Fruit fly (Drosophila melanogaster) whole organism, embryonic: Measurements from ENCODE around the gene Paics.

Source experiments
- Awh ChIP-seq: fragments of 200-800 bp; sonication (Bioruptor generic); IDR thresholded peaks from 2 replicates; pipeline ENCODE4, ENCODE4 v1.3.6; 2022; ENCODE audit warnings: missing biosample characterization, missing genetic modification characterization
- CG10147 ChIP-seq: fragments of 200-800 bp; sonication (Bioruptor generic); optimal IDR thresholded peaks from 2 replicates; lab custom pipeline; 2019; ENCODE audit warnings: missing biosample characterization, mild to moderate bottlenecking, missing genetic modification characterization, moderate library complexity
- CG10209 ChIP-seq: fragments of 200-800 bp; sonication (Bioruptor generic); optimal IDR thresholded peaks from 3 replicates; lab custom pipeline; 2017; ENCODE audit warnings: missing biosample characterization, mild to moderate bottlenecking, missing genetic modification characterization, missing genetic modification reagents
- CG10267 ChIP-seq: fragments of 200-800 bp; sonication (Bioruptor generic); optimal IDR thresholded peaks from 2 replicates; lab custom pipeline; 2018; ENCODE audit warnings: missing biosample characterization, mild to moderate bottlenecking, missing genetic modification characterization, moderate library complexity
- CG10979 ChIP-seq: fragments of 200-800 bp; sonication (Bioruptor generic); optimal IDR thresholded peaks from 2 replicates; lab custom pipeline; 2018; ENCODE audit warnings: missing biosample characterization, mild to moderate bottlenecking, missing genetic modification characterization, moderate library complexity
- CG11093 ChIP-seq: fragments of 200-800 bp; sonication (Bioruptor generic); IDR thresholded peaks from 3 replicates; pipeline ENCODE4 v1.3.6; 2022; ENCODE audit warnings: missing biosample characterization, missing genetic modification characterization
- CG11247 ChIP-seq: fragments of 200-800 bp; sonication (Bioruptor generic); IDR thresholded peaks from 2 replicates; pipeline ENCODE4 v1.3.6; 2022; ENCODE audit warnings: missing biosample characterization, missing genetic modification characterization
- CG11695 ChIP-seq: fragments of 200-800 bp; sonication (Bioruptor generic); IDR thresholded peaks from 3 replicates; pipeline ENCODE4 v1.3.6; 2022; ENCODE audit warnings: missing biosample characterization, missing genetic modification characterization
- CG12219 ChIP-seq: fragments of 200-800 bp; sonication (Bioruptor generic); optimal IDR thresholded peaks from 3 replicates; lab custom pipeline; 2018; ENCODE audit warnings: missing biosample characterization, mild to moderate bottlenecking, missing genetic modification characterization
- CG12659 ChIP-seq: fragments of 200-800 bp; sonication (Bioruptor generic); optimal IDR thresholded peaks from 3 replicates; lab custom pipeline; 2017; ENCODE audit warnings: mild to moderate bottlenecking, missing biosample characterization, missing genetic modification reagents, missing genetic modification characterization
- CG12769 ChIP-seq: fragments of 200-800 bp; sonication (Bioruptor generic); optimal IDR thresholded peaks from 2 replicates; lab custom pipeline; 2019; ENCODE audit warnings: missing biosample characterization, mild to moderate bottlenecking, missing genetic modification characterization, moderate library complexity
- CG13424 ChIP-seq: fragments of 200-800 bp; sonication (Bioruptor generic); optimal IDR thresholded peaks from 2 replicates; lab custom pipeline; 2019; ENCODE audit warnings: missing biosample characterization, mild to moderate bottlenecking, missing genetic modification characterization, moderate library complexity
- CG13624 ChIP-seq: fragments of 200-800 bp; sonication (Bioruptor generic); optimal IDR thresholded peaks from 2 replicates; lab custom pipeline; 2016; ENCODE audit warnings: missing biosample characterization, missing genetic modification characterization
- CG1602 ChIP-seq: fragments of 200-800 bp; sonication (Bioruptor generic); optimal IDR thresholded peaks from 3 replicates; lab custom pipeline; 2016; ENCODE audit warnings: missing biosample characterization, missing genetic modification characterization
- CG16863 ChIP-seq: fragments of 200-800 bp; sonication (Bioruptor generic); optimal IDR thresholded peaks from 3 replicates; lab custom pipeline; 2016; ENCODE audit warnings: missing biosample characterization, missing genetic modification characterization
- CG17361 ChIP-seq: fragments of 200-800 bp; sonication (Bioruptor generic); IDR thresholded peaks from 3 replicates; pipeline ENCODE4 v1.3.6; 2022; ENCODE audit warnings: missing biosample characterization, missing genetic modification characterization
- CG18599 ChIP-seq: fragments of 200-800 bp; sonication (Bioruptor generic); optimal IDR thresholded peaks from 3 replicates; lab custom pipeline; 2017; ENCODE audit warnings: missing biosample characterization, missing genetic modification characterization, mild to moderate bottlenecking, moderate library complexity, missing genetic modification reagents
- CG30431 ChIP-seq: fragments of 200-800 bp; sonication (Bioruptor generic); optimal IDR thresholded peaks from 2 replicates; lab custom pipeline; 2017; ENCODE audit warnings: missing biosample characterization, missing genetic modification characterization
- CG3281 ChIP-seq: fragments of 200-800 bp; sonication (Bioruptor generic); optimal IDR thresholded peaks from 3 replicates; lab custom pipeline; 2017; ENCODE audit warnings: missing biosample characterization, mild to moderate bottlenecking, missing genetic modification characterization
- CG4424 ChIP-seq: fragments of 200-800 bp; sonication (Bioruptor generic); optimal IDR thresholded peaks from 3 replicates; lab custom pipeline; 2016; ENCODE audit warnings: missing biosample characterization, missing genetic modification characterization
- CG6689 ChIP-seq: fragments of 200-800 bp; sonication (Bioruptor generic); IDR thresholded peaks from 2 replicates; pipeline ENCODE4 v1.3.6; 2022; ENCODE audit warnings: missing biosample characterization, missing genetic modification characterization
- CG7963 ChIP-seq: fragments of 200-800 bp; sonication (Bioruptor generic); IDR thresholded peaks from 3 replicates; pipeline ENCODE4 v1.3.6; 2022; ENCODE audit warnings: missing biosample characterization, missing genetic modification characterization; ENCODE audit not compliant: partially characterized antibody
- CG8290 ChIP-seq, 3 experiments: fragments of 200-800 bp; sonication (Bioruptor generic); optimal IDR thresholded peaks; 2 replicates each; lab custom pipeline; 2016 to 2019; ENCODE audit warnings: missing biosample characterization in 3 of 3, missing genetic modification characterization in 3 of 3, mild to moderate bottlenecking in 2 of 3, moderate library complexity in 1 of 3
- CG8924 ChIP-seq: fragments of 200-800 bp; optimal IDR thresholded peaks from 3 replicates; lab custom pipeline; 2019; ENCODE audit warnings: missing biosample characterization, mild to moderate bottlenecking, missing genetic modification characterization, moderate library complexity
- CG9727 ChIP-seq: fragments of 200-800 bp; sonication (Bioruptor generic); optimal IDR thresholded peaks from 3 replicates; lab custom pipeline; 2017; ENCODE audit warnings: missing biosample characterization, mild to moderate bottlenecking, missing genetic modification characterization
- Dbx ChIP-seq: fragments of 200-800 bp; sonication (Bioruptor generic); IDR thresholded peaks from 3 replicates; pipeline ENCODE4 v1.3.6; 2022; ENCODE audit warnings: missing biosample characterization, missing genetic modification characterization
- H15 ChIP-seq: fragments of 200-800 bp; sonication (Bioruptor generic); IDR thresholded peaks from 3 replicates; pipeline ENCODE4 v1.3.6; 2022; ENCODE audit warnings: missing biosample characterization, missing genetic modification characterization
- HLH3B ChIP-seq: fragments of 200-800 bp; sonication (Bioruptor generic); IDR thresholded peaks from 2 replicates; pipeline ENCODE4 v1.3.6; 2022; ENCODE audit warnings: missing biosample characterization, missing genetic modification characterization
- Hr3 ChIP-seq: fragments of 200-800 bp; sonication (Bioruptor generic); optimal IDR thresholded peaks from 3 replicates; lab custom pipeline; 2016; ENCODE audit warnings: missing biosample characterization, missing genetic modification characterization
- Mad ChIP-seq: fragments of 200-800 bp; sonication (Bioruptor generic); optimal IDR thresholded peaks from 2 replicates; lab custom pipeline; 2016; ENCODE audit warnings: missing biosample characterization, missing genetic modification characterization
- NC2β ChIP-seq: fragments of 200-800 bp; sonication (Bioruptor generic); optimal IDR thresholded peaks from 2 replicates; lab custom pipeline; 2016; ENCODE audit warnings: missing biosample characterization, missing genetic modification characterization
- Nf-YA ChIP-seq: fragments of 200-800 bp; sonication (Bioruptor generic); IDR thresholded peaks from 2 replicates; pipeline ENCODE4 v1.3.6; 2022; ENCODE audit warnings: missing biosample characterization, missing genetic modification characterization
- Nf-YC ChIP-seq: fragments of 200-800 bp; optimal IDR thresholded peaks from 3 replicates; lab custom pipeline; 2019; ENCODE audit warnings: missing biosample characterization, mild to moderate bottlenecking, missing genetic modification characterization, moderate library complexity
- Pdp1 ChIP-seq, 2 experiments: fragments of 200-800 bp; sonication (Bioruptor generic); optimal IDR thresholded peaks; 3 replicates each; lab custom pipeline; 2016; ENCODE audit warnings: missing biosample characterization in 2 of 2, missing genetic modification characterization in 2 of 2, mild to moderate bottlenecking in 1 of 2, moderate library complexity in 1 of 2
- Sox102F ChIP-seq: fragments of 200-800 bp; sonication (Bioruptor generic); optimal IDR thresholded peaks from 2 replicates; lab custom pipeline; 2018; ENCODE audit warnings: missing biosample characterization, mild to moderate bottlenecking, missing genetic modification characterization, moderate library complexity
- Ssrp ChIP-seq: fragments of 200-800 bp; sonication (Bioruptor generic); optimal IDR thresholded peaks from 2 replicates; lab custom pipeline; 2018; ENCODE audit warnings: missing biosample characterization, mild to moderate bottlenecking, missing genetic modification characterization, moderate library complexity
- YL-1 ChIP-seq: fragments of 200-800 bp; sonication (Bioruptor generic); optimal IDR thresholded peaks from 3 replicates; lab custom pipeline; 2017; ENCODE audit warnings: missing biosample characterization, mild to moderate bottlenecking, missing genetic modification characterization
- ash1 ChIP-seq: fragments of 200-800 bp; sonication (Bioruptor generic); optimal IDR thresholded peaks from 2 replicates; lab custom pipeline; 2018; ENCODE audit warnings: missing biosample characterization, mild to moderate bottlenecking, missing genetic modification characterization
- az2 ChIP-seq: fragments of 200-800 bp; sonication (Bioruptor generic); optimal IDR thresholded peaks from 3 replicates; lab custom pipeline; 2016; ENCODE audit warnings: missing biosample characterization, missing genetic modification characterization
- cad ChIP-seq: fragments of >200 bp; optimal IDR thresholded peaks from 2 replicates; lab custom pipeline; 2017; ENCODE audit warnings: missing biosample characterization, missing genetic modification characterization
- fd96Cb ChIP-seq: fragments of 200-800 bp; sonication (Bioruptor generic); optimal IDR thresholded peaks from 2 replicates; lab custom pipeline; 2018; ENCODE audit warnings: missing biosample characterization, mild to moderate bottlenecking, missing genetic modification characterization, moderate library complexity
- pho ChIP-seq: fragments of 200-800 bp; sonication (Bioruptor generic); optimal IDR thresholded peaks from 2 replicates; lab custom pipeline; 2016; ENCODE audit warnings: missing biosample characterization, missing genetic modification characterization
- phol ChIP-seq: fragments of 200-800 bp; sonication (Bioruptor generic); optimal IDR thresholded peaks from 3 replicates; lab custom pipeline; 2018; ENCODE audit warnings: missing biosample characterization, mild to moderate bottlenecking, missing genetic modification characterization, moderate library complexity
- pum ChIP-seq: fragments of 200-800 bp; sonication (Bioruptor generic); optimal IDR thresholded peaks from 2 replicates; lab custom pipeline; 2016; ENCODE audit warnings: missing biosample characterization, missing genetic modification characterization
- sd ChIP-seq: fragments of 200-800 bp; sonication (Bioruptor generic); optimal IDR thresholded peaks from 3 replicates; lab custom pipeline; 2018; ENCODE audit warnings: missing biosample characterization, mild to moderate bottlenecking, missing genetic modification characterization, moderate library complexity
- tio ChIP-seq: fragments of 200-800 bp; sonication (Bioruptor generic); optimal IDR thresholded peaks from 2 replicates; lab custom pipeline; 2017; ENCODE audit warnings: missing biosample characterization, missing genetic modification characterization, inconsistent platforms
- unc-4 ChIP-seq: fragments of 200-800 bp; sonication (Bioruptor generic); IDR thresholded peaks from 2 replicates; pipeline ENCODE4 v1.3.6; 2022; ENCODE audit warnings: missing biosample characterization, missing genetic modification characterization; ENCODE audit not compliant: partially characterized antibody
- wor ChIP-seq: fragments of 200-800 bp; sonication (Bioruptor generic); IDR thresholded peaks from 2 replicates; pipeline ENCODE4 v1.3.6; 2022; ENCODE audit warnings: missing biosample characterization, missing genetic modification characterization

Gene Paics

DNA sequence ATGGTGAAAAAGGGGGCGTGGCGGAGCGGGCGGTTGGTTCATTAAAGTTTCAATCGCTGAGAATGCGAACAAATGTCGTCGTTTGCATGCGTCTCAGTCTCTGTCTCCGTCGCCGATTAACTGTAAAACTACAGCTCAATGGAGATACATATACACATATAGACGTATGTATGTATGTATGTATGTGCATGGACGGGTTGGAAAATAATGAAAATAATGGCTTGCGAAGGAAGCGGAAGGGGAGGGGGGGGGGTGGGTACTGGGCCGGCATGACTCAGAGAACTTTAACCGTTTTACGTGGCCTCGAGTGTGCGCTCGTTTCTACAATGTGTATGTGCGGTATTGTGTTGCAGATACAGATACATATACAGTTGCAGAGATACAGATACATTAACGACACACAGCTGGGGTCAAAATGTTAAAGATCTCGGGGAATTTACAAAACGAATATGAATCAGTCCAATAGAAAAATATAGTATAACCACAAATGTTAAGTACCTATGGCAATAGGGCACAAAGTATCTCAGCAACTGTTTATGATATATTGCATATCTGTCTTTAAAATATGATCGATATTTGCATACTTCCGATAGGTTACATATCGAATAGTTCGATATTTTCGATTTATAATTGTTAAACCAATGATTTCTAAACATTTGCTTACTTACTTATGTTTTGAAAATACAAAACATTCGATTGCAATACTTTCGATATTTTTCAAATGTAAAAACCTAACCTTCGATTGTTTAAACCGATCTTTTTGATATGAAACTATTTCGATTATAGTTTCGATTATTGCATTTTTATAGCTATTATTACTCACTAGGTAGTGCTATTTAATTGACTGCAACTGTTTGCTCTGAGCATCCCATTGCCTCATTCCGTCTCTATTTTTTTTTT is 35.9 kb downstream of the Paics start (continued):
- TF ChIP-seq pum (GFP tag; lab: Kevin White, UChicago) = peak; percentile 5
- peak; percentile 74 for TF ChIP-seq CG17361 (GFP tag; lab: Robert Waterston, UW)
- no peak for TF ChIP-seq Mad
- peak; percentile 25 for TF ChIP-seq CG10147 (GFP tag; lab: Kevin White, UChicago)
- TF ChIP-seq Hr3 (GFP tag; lab: Kevin White, UChicago) = no peak
- TF ChIP-seq ash1 (GFP tag; lab: Kevin White, UChicago) = peak; percentile 41
- peak; percentile 6 for TF ChIP-seq CG1602
- TF ChIP-seq CG13624 (GFP tag; lab: Kevin White, UChicago) = no peak
- no peak for TF ChIP-seq CG7963 (GFP tag; lab: Robert Waterston, UW)
- TF ChIP-seq CG9727 (GFP tag; lab: Kevin White, UChicago) = peak; percentile 50
- no peak for TF ChIP-seq unc-4 (GFP tag; lab: Robert Waterston, UW)
- peak in 1 of 2 experiments; percentile 5 for TF ChIP-seq Pdp1 (GFP tag; optimal IDR thresholded peaks at IDR 0.05; lab: Kevin White, UChicago)
- TF ChIP-seq CG10267 (tag; lab: Kevin White, UChicago) = peak; percentile 29
- TF ChIP-seq CG12219 (GFP tag; lab: Kevin White, UChicago) = peak; percentile 7
- peak; percentile 8 for TF ChIP-seq CG12769
- TF ChIP-seq HLH3B = 0 out of 2 replicates have a peak, but pooled peaks have one; percentile 15
- peak; percentile 54 for TF ChIP-seq phol
- TF ChIP-seq CG4424 = peak; percentile 53
- TF ChIP-seq CG12659 (GFP tag; lab: Kevin White, UChicago) = peak; percentile 25
- no peak for TF ChIP-seq wor (GFP tag; lab: Robert Waterston, UW)
- TF ChIP-seq Ssrp (tag; lab: Kevin White, UChicago) = peak; percentile 21
- TF ChIP-seq YL-1 (GFP tag; lab: Kevin White, UChicago) = no peak
- TF ChIP-seq Nf-YC (tag; lab: Kevin White, UChicago) = no peak
- TF ChIP-seq NC2β (GFP tag; lab: Kevin White, UChicago) = no peak
- peak; percentile 44 for TF ChIP-seq CG10979
- TF ChIP-seq Nf-YA = no peak
- TF ChIP-seq CG30431 (GFP tag; lab: Kevin White, UChicago) = peak; percentile 2
- peak; percentile 34 for TF ChIP-seq CG3281 (GFP tag; lab: Kevin White, UChicago)
- no peak for TF ChIP-seq Awh (GFP tag; lab: Robert Waterston, UW)
- no peak for TF ChIP-seq CG11247 (GFP tag; lab: Robert Waterston, UW)
- no peak for TF ChIP-seq CG11695
- peak; percentile 23 for TF ChIP-seq CG8924 (tag; lab: Kevin White, UChicago)
- peak; percentile 19 for TF ChIP-seq CG18599 (GFP tag; lab: Kevin White, UChicago)
- peak; percentile 33 for TF ChIP-seq az2 (GFP tag; lab: Kevin White, UChicago)
- peak; percentile 42 for TF ChIP-seq tio (GFP tag; lab: Kevin White, UChicago)
- no peak for TF ChIP-seq CG8290 (GFP tag; optimal IDR thresholded peaks at IDR 0.05; lab: Kevin White, UChicago)
- TF ChIP-seq CG8290 (tag; optimal IDR thresholded peaks at IDR 0.05; lab: Kevin White, UChicago) = peak in 1 of 2 experiments; percentile 4
- TF ChIP-seq H15 (GFP tag; lab: Robert Waterston, UW) = 0 out of 3 replicates have a peak, but pooled peaks have one; percentile 29
- TF ChIP-seq CG6689 = no peak
- TF ChIP-seq CG16863 = peak; percentile 1
- TF ChIP-seq fd96Cb = peak; percentile 41
- no peak for TF ChIP-seq cad
- TF ChIP-seq CG10209 (GFP tag; lab: Kevin White, UChicago) = peak; percentile 12
- 0 out of 3 replicates have a peak, but pooled peaks have one; percentile 29 for TF ChIP-seq Dbx (GFP tag; lab: Robert Waterston, UW)
- TF ChIP-seq CG11093 (GFP tag; lab: Robert Waterston, UW) = no peak
- TF ChIP-seq sd (tag; lab: Kevin White, UChicago) = peak; percentile 48
- peak; percentile 22 for TF ChIP-seq CG13424 (tag; lab: Kevin White, UChicago)
- peak; percentile 32 for TF ChIP-seq Sox102F (GFP tag; lab: Kevin White, UChicago)
- TF ChIP-seq pho (GFP tag; lab: Kevin White, UChicago) = no peak
